Worm (Caenorhabditis elegans): ENCODE data around the gene F18H3.1.

F18H3.1 gene

ce11 chrX:13514384-13514783, 5.1 kb upstream of the F18H3.1 start (continued):
- TF ChIP-seq elt-3 (tag; optimal IDR thresholded peaks at IDR 0.05): peak in 3 of 6 experiments; percentile 13 to 95 (median 70)
- peak; percentile 94 for TF ChIP-seq nhr-19 (GFP tag; conservative IDR thresholded peaks at IDR 0.05)
- TF ChIP-seq ama-1 (optimal IDR thresholded peaks at IDR 0.05): no peak
- no peak for TF ChIP-seq nhr-84 (tag; optimal IDR thresholded peaks at IDR 0.05)
- peak; percentile 63 for TF ChIP-seq pax-3 (tag; optimal IDR thresholded peaks at IDR 0.05)
- peak; percentile 79 for TF ChIP-seq nhr-237 (tag; optimal IDR thresholded peaks at IDR 0.05)
- TF ChIP-seq aha-1 (tag; optimal IDR thresholded peaks at IDR 0.05): no peak
- TF ChIP-seq dpl-1 (GFP tag; optimal IDR thresholded peaks at IDR 0.05): peak; percentile 38 to 46 (median 40)
- no peak for TF ChIP-seq ceh-90 (tag; optimal IDR thresholded peaks at IDR 0.05)
- no peak for TF ChIP-seq nhr-28 (tag; optimal IDR thresholded peaks at IDR 0.05)
- no peak for TF ChIP-seq unc-130 (tag; optimal IDR thresholded peaks at IDR 0.05)
- peak; percentile 97 for TF ChIP-seq ceh-8 (GFP tag; optimal IDR thresholded peaks at IDR 0.05)
- no peak for TF ChIP-seq sptf-1 (tag; optimal IDR thresholded peaks at IDR 0.05)
- peak; percentile 83 for TF ChIP-seq mab-9 (GFP tag; IDR thresholded peaks at IDR 0.05)
- peak; percentile 93 for TF ChIP-seq nhr-71 (tag; optimal IDR thresholded peaks at IDR 0.05)
- peak; percentile 89 for TF ChIP-seq xbp-1 (tag; optimal IDR thresholded peaks at IDR 0.05)
- no peak for TF ChIP-seq alr-1 (tag; optimal IDR thresholded peaks at IDR 0.05; ENCODE audit: borderline replicate concordance)
- peak; percentile 94 for TF ChIP-seq mep-1 (tag; optimal IDR thresholded peaks at IDR 0.05)
- peak; percentile 95 for TF ChIP-seq nhr-11 (tag; optimal IDR thresholded peaks at IDR 0.05)
- peak; percentile 44 to 83 for TF ChIP-seq lin-35 (GFP tag; optimal IDR thresholded peaks at IDR 0.05)
- peak; percentile 97 for TF ChIP-seq snu-23 (GFP tag; optimal IDR thresholded peaks at IDR 0.05)
- peak; percentile 81 for TF ChIP-seq snpc-4 (tag; optimal IDR thresholded peaks at IDR 0.05)
- TF ChIP-seq egl-27 (tag; optimal IDR thresholded peaks at IDR 0.05): peak; percentile 12
- peak; percentile 88 for TF ChIP-seq lin-14 (GFP tag; optimal IDR thresholded peaks at IDR 0.05)
- TF ChIP-seq egl-13 (tag; optimal IDR thresholded peaks at IDR 0.05): peak; percentile 84
- peak; percentile 91 for TF ChIP-seq skn-1 (tag; optimal IDR thresholded peaks at IDR 0.05)
- TF ChIP-seq nhr-76 (tag; optimal IDR thresholded peaks at IDR 0.05): no peak
- TF ChIP-seq unc-98 (GFP tag; IDR thresholded peaks at IDR 0.05): 0 out of 2 replicates have a peak, but pooled peaks have one; percentile 51
- TF ChIP-seq unc-86 (tag; optimal IDR thresholded peaks at IDR 0.05): peak; percentile 75
- TF ChIP-seq lir-3 (tag; optimal IDR thresholded peaks at IDR 0.05; ENCODE audit: poor library complexity): peak; percentile 81
- no peak for TF ChIP-seq hlh-4 (tag; optimal IDR thresholded peaks at IDR 0.05)

ce11 chrX:13525094-13525493, 5.6 kb downstream of the F18H3.1 start:
- no peak for TF ChIP-seq fkh-10 (GFP tag; optimal IDR thresholded peaks at IDR 0.05)

ce11 chrX:13526219-13527218, 7.1 kb downstream of the F18H3.1 start:
- TF ChIP-seq fos-1 (tag; optimal IDR thresholded peaks at IDR 0.05) (no peak), C16A3.4 (tag; optimal IDR thresholded peaks at IDR 0.05) (peak; percentile 13), egl-13 (tag; optimal IDR thresholded peaks at IDR 0.05) (no peak), mdl-1 (tag; optimal IDR thresholded peaks at IDR 0.05) (no peak), efl-1 (optimal IDR thresholded peaks at IDR 0.05) (no peak), efl-1 (GFP tag; optimal IDR thresholded peaks at IDR 0.05 in 1 of 2) (no peak), irx-1 (tag; optimal IDR thresholded peaks at IDR 0.05) (no peak), lir-3 (tag; optimal IDR thresholded peaks at IDR 0.05; ENCODE audit: poor library complexity) (no peak), lin-14 (GFP tag; optimal IDR thresholded peaks at IDR 0.05) (peak; percentile 57), zag-1 (tag; optimal IDR thresholded peaks at IDR 0.05) (no peak), nhr-85 (tag) (peak; percentile 62), hlh-17 (GFP tag; optimal IDR thresholded peaks at IDR 0.05; ENCODE audit: borderline replicate concordance) (no peak), aly-2 (tag; optimal IDR thresholded peaks at IDR 0.05) (no peak), efl-3 (GFP tag; optimal IDR thresholded peaks at IDR 0.05) (no peak), lin-35 (GFP tag; optimal IDR thresholded peaks at IDR 0.05) (no peak), C04F5.9 (tag; optimal IDR thresholded peaks at IDR 0.05) (no peak), nhr-20 (tag; optimal IDR thresholded peaks at IDR 0.05) (peak; percentile 23), zip-4 (GFP tag; optimal IDR thresholded peaks at IDR 0.05) (no peak), nhr-28 (tag; optimal IDR thresholded peaks at IDR 0.05) (no peak), pqm-1 (tag; optimal IDR thresholded peaks at IDR 0.05) (no peak), nhr-77 (tag; optimal IDR thresholded peaks at IDR 0.05) (no peak), unc-62 (GFP tag; optimal IDR thresholded peaks at IDR 0.05) (no peak)
